Fruit fly (Drosophila melanogaster) whole organism, wandering third instar larva: ENCODE data around the gene CG10874.
A peak's percentile ranks its signal among the peaks of the same experiment; 100 is the strongest.

Experiments used
- CrebA ChIP-seq: fragments of 200-800 bp; sonication (Bioruptor generic); optimal IDR thresholded peaks from 2 replicates; lab custom pipeline; 2016; ENCODE audit warnings: missing biosample characterization, mild to moderate bottlenecking, missing genetic modification characterization, borderline replicate concordance
- Myc ChIP-seq: fragments of >200 bp; optimal IDR thresholded peaks from 2 replicates; lab custom pipeline; 2017
- br ChIP-seq: fragments of 200-800 bp; sonication (Bioruptor generic); optimal IDR thresholded peaks from 2 replicates; lab custom pipeline; 2016; ENCODE audit warnings: missing biosample characterization, missing genetic modification characterization
- lola ChIP-seq: fragments of >200 bp; optimal IDR thresholded peaks from 2 replicates; lab custom pipeline; 2017; ENCODE audit warnings: missing biosample characterization, missing genetic modification characterization
- sage ChIP-seq: fragments of 200-800 bp; sonication (Bioruptor generic); optimal IDR thresholded peaks from 2 replicates; lab custom pipeline; 2016; ENCODE audit warnings: missing biosample characterization, mild to moderate bottlenecking, missing genetic modification characterization
- usp ChIP-seq: fragments of >200 bp; optimal IDR thresholded peaks from 2 replicates; lab custom pipeline; 2017; ENCODE audit warnings: missing biosample characterization, missing genetic modification characterization

DNA sequence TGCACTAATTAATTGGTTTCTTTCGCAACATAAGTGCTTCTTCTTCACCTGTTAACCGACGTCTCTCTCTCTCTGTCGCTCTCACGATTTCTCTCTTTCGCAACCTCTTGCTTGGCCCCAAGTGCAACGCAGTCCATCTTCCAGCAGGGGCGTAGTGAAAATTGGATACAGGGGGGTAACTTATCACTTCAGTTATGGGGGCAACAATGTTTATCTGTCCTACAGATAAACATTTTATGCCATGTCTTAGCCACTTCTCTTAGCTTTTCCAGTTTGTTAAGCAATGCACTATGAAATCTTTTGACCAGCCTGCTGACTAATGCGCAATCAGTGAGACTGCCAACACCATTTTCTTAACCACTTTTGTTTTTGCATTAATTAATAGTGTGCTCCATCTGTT lies 35.1 kb upstream of the CG10874 start:
- peak; percentile 4 for TF ChIP-seq sage (GFP tag; lab: Kevin White, UChicago)
- TF ChIP-seq usp (GFP tag; lab: Kevin White, UChicago) = no peak
- TF ChIP-seq lola = no peak
- no peak for TF ChIP-seq CrebA (GFP tag; lab: Kevin White, UChicago)
- TF ChIP-seq br (GFP tag; lab: Kevin White, UChicago) = peak; percentile 75
- no peak for TF ChIP-seq Myc (lab: Kevin White, UChicago)
